Fruit fly (Drosophila melanogaster) whole organism, pupa: ENCODE data around the gene ergic53.

Source experiments
- CG15710 ChIP-seq: fragments of 200-800 bp; sonication (Bioruptor generic); optimal IDR thresholded peaks from 2 replicates; lab custom pipeline; 2018; ENCODE audit warnings: missing biosample characterization, mild to moderate bottlenecking, missing genetic modification characterization, moderate library complexity
- rn ChIP-seq: fragments of 200-800 bp; sonication (Bioruptor generic); IDR thresholded peaks from 2 replicates; pipeline ENCODE4 v1.3.6; 2022; ENCODE audit warnings: missing biosample characterization, missing genetic modification characterization

DNA sequence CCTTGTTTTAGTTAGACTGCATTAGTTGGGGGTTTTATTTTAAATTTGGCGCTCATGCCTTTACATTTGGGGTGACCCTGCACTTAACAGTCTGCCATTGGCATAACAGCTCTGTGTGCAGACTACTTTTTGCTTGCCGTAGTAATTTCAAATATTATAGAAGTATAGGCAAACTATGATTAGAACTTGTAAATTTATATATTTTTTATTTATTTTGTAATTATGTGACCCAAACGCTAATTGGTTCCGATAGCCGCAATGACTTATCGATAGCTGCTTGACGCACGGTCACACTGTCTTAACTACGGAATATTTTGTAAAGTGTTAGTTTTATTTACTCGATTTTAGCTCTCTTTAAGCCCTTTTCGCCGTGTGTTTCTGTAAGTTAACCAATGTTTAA is 9.9 kb downstream of the ergic53 start, which contains the start of gene rhea:
- TF ChIP-seq CG15710 (tag; lab: Kevin White, UChicago) (no peak), rn (GFP tag; lab: Robert Waterston, UW) (no peak)
